Fruit fly (Drosophila melanogaster): ENCODE results near the gene CG6026.

dm6 chr3R:19015423-19015810 lies 17.9 kb upstream of the CG6026 start:
- TF ChIP-seq ttk (optimal IDR thresholded peaks at IDR 0.05) (no peak), h (optimal IDR thresholded peaks at IDR 0.05) (no peak), Myc (optimal IDR thresholded peaks at IDR 0.05) (no peak)
